Fruit fly (Drosophila melanogaster) whole organism, embryonic: ENCODE measurements around the gene Tyler.

Experiments
- Adf1 ChIP-seq: fragments of 200-800 bp; sonication (Bioruptor generic); IDR thresholded peaks from 2 replicates; pipeline ENCODE4 v1.3.6; 2022; ENCODE audit warnings: missing biosample characterization, missing genetic modification characterization
- Aef1 ChIP-seq: fragments of 200-800 bp; sonication (Bioruptor generic); IDR thresholded peaks from 3 replicates; pipeline ENCODE4 v1.3.6; 2022; ENCODE audit warnings: missing biosample characterization, missing genetic modification characterization
- Bdp1 ChIP-seq: fragments of 200-800 bp; sonication (Bioruptor generic); optimal IDR thresholded peaks from 3 replicates; lab custom pipeline; 2016; ENCODE audit warnings: missing biosample characterization, missing genetic modification characterization
- CG10274 ChIP-seq: fragments of 200-800 bp; sonication (Bioruptor generic); optimal IDR thresholded peaks from 3 replicates; lab custom pipeline; 2017; ENCODE audit warnings: missing biosample characterization, mild to moderate bottlenecking, missing genetic modification characterization
- CG14860 ChIP-seq: fragments of 200-800 bp; sonication (Bioruptor generic); IDR thresholded peaks from 3 replicates; pipeline ENCODE4 v1.3.6; 2022; ENCODE audit warnings: missing biosample characterization, missing genetic modification characterization; ENCODE audit not compliant: partially characterized antibody
- CG15011 ChIP-seq: fragments of 200-800 bp; sonication (Bioruptor generic); optimal IDR thresholded peaks from 3 replicates; lab custom pipeline; 2018; ENCODE audit warnings: missing biosample characterization, mild to moderate bottlenecking, missing genetic modification characterization
- CG1647 ChIP-seq: fragments of 200-800 bp; sonication (Bioruptor generic); optimal IDR thresholded peaks from 3 replicates; lab custom pipeline; 2016; ENCODE audit warnings: missing biosample characterization, missing genetic modification characterization
- CG17568 ChIP-seq: fragments of 200-800 bp; sonication (Bioruptor generic); optimal IDR thresholded peaks from 2 replicates; lab custom pipeline; 2018; ENCODE audit warnings: missing biosample characterization, mild to moderate bottlenecking, missing genetic modification characterization, moderate library complexity
- CG18262 ChIP-seq: fragments of 200-800 bp; optimal IDR thresholded peaks from 3 replicates; lab custom pipeline; 2019; ENCODE audit warnings: missing biosample characterization, mild to moderate bottlenecking, missing genetic modification characterization, moderate library complexity
- CG2116 ChIP-seq: fragments of 200-800 bp; sonication (Bioruptor generic); optimal IDR thresholded peaks from 3 replicates; lab custom pipeline; 2018; ENCODE audit warnings: missing biosample characterization, mild to moderate bottlenecking, missing genetic modification characterization
- CG2129 ChIP-seq: fragments of 200-800 bp; sonication (Bioruptor generic); IDR thresholded peaks from 2 replicates; pipeline ENCODE4 v1.3.6; 2022; ENCODE audit warnings: missing biosample characterization, missing genetic modification characterization; ENCODE audit not compliant: partially characterized antibody
- CG30403 ChIP-seq: fragments of 200-800 bp; sonication (Bioruptor generic); optimal IDR thresholded peaks from 3 replicates; lab custom pipeline; 2016; ENCODE audit warnings: missing biosample characterization, missing genetic modification characterization
- CG34224 ChIP-seq: fragments of 200-800 bp; sonication (Bioruptor generic); IDR thresholded peaks from 3 replicates; pipeline ENCODE4 v1.3.6; 2022; ENCODE audit warnings: missing biosample characterization, missing genetic modification characterization; ENCODE audit not compliant: partially characterized antibody
- CG42726 ChIP-seq: fragments of 200-800 bp; sonication (Bioruptor generic); IDR thresholded peaks from 2 replicates; pipeline ENCODE4 v1.3.6; 2022; ENCODE audit warnings: missing biosample characterization, missing genetic modification characterization; ENCODE audit not compliant: partially characterized antibody
- CG6689 ChIP-seq: fragments of 200-800 bp; sonication (Bioruptor generic); IDR thresholded peaks from 2 replicates; pipeline ENCODE4 v1.3.6; 2022; ENCODE audit warnings: missing biosample characterization, missing genetic modification characterization
- CG6813 ChIP-seq: fragments of 200-800 bp; sonication (Bioruptor generic); optimal IDR thresholded peaks from 2 replicates; lab custom pipeline; 2017; ENCODE audit warnings: missing biosample characterization, missing genetic modification characterization, mild to moderate bottlenecking, moderate library complexity, missing genetic modification reagents
- CG7786 ChIP-seq: fragments of 200-800 bp; sonication (Bioruptor generic); optimal IDR thresholded peaks from 2 replicates; lab custom pipeline; 2016; ENCODE audit warnings: missing biosample characterization, missing genetic modification characterization
- Dp ChIP-seq: fragments of 200-800 bp; sonication (Bioruptor generic); optimal IDR thresholded peaks from 2 replicates; lab custom pipeline; 2018; ENCODE audit warnings: missing biosample characterization, mild to moderate bottlenecking, missing genetic modification characterization, moderate library complexity
- Ets65A ChIP-seq: fragments of 200-800 bp; sonication (Bioruptor generic); peaks from one replicate; lab custom pipeline; 2016; ENCODE audit warnings: missing biosample characterization, missing genetic modification characterization
- HLH54F ChIP-seq: fragments of 200-800 bp; sonication (Bioruptor generic); optimal IDR thresholded peaks from 3 replicates; lab custom pipeline; 2016; ENCODE audit warnings: missing biosample characterization, missing genetic modification characterization
- Hr78 ChIP-seq, 2 experiments: fragments of 200-800 bp in 1 of 2; fragments of >200 bp in 1 of 2; sonication (Bioruptor generic) in 1 of 2; optimal IDR thresholded peaks; 2 replicates each; lab custom pipeline; 2017 to 2019; ENCODE audit warnings: missing biosample characterization in 2 of 2, missing genetic modification characterization in 2 of 2, mild to moderate bottlenecking in 1 of 2, moderate library complexity in 1 of 2
- Lhr ChIP-seq: fragments of 200-800 bp; sonication (Bioruptor generic); optimal IDR thresholded peaks from 3 replicates; lab custom pipeline; 2017; ENCODE audit warnings: mild to moderate bottlenecking, missing biosample characterization, missing genetic modification reagents, missing genetic modification characterization
- Mad ChIP-seq: fragments of 200-800 bp; sonication (Bioruptor generic); optimal IDR thresholded peaks from 2 replicates; lab custom pipeline; 2016; ENCODE audit warnings: missing biosample characterization, missing genetic modification characterization
- Mes4 ChIP-seq: fragments of 200-800 bp; sonication (Bioruptor generic); optimal IDR thresholded peaks from 2 replicates; lab custom pipeline; 2016; ENCODE audit warnings: missing biosample characterization, missing genetic modification characterization
- Neu2 ChIP-seq: fragments of 200-800 bp; sonication (Bioruptor generic); optimal IDR thresholded peaks from 3 replicates; lab custom pipeline; 2016; ENCODE audit warnings: missing biosample characterization, missing genetic modification characterization, borderline replicate concordance
- Nf-YA ChIP-seq: fragments of 200-800 bp; sonication (Bioruptor generic); IDR thresholded peaks from 2 replicates; pipeline ENCODE4 v1.3.6; 2022; ENCODE audit warnings: missing biosample characterization, missing genetic modification characterization
- Scr ChIP-seq: fragments of 200-800 bp; sonication (Bioruptor generic); IDR thresholded peaks from 2 replicates; pipeline ENCODE4 v1.3.6; 2022; ENCODE audit warnings: missing biosample characterization, missing genetic modification characterization; ENCODE audit not compliant: partially characterized antibody
- Spps ChIP-seq: fragments of 200-800 bp; sonication (Bioruptor generic); optimal IDR thresholded peaks from 2 replicates; lab custom pipeline; 2018; ENCODE audit warnings: missing biosample characterization, mild to moderate bottlenecking, missing genetic modification characterization
- amos ChIP-seq: fragments of 200-800 bp; sonication (Bioruptor generic); IDR thresholded peaks from 2 replicates; pipeline ENCODE4 v1.3.6; 2022; ENCODE audit warnings: missing biosample characterization, missing genetic modification characterization; ENCODE audit not compliant: partially characterized antibody
- ci ChIP-seq: fragments of 200-800 bp; sonication (Bioruptor generic); IDR thresholded peaks from 3 replicates; pipeline ENCODE4 v1.3.6; 2022; ENCODE audit warnings: missing biosample characterization, missing genetic modification characterization
- ewg ChIP-seq: fragments of 200-800 bp; sonication (Bioruptor generic); optimal IDR thresholded peaks from 3 replicates; lab custom pipeline; 2017; ENCODE audit warnings: mild to moderate bottlenecking, missing biosample characterization, missing genetic modification reagents, missing genetic modification characterization
- fd102C ChIP-seq: fragments of 200-800 bp; sonication (Bioruptor generic); optimal IDR thresholded peaks from 2 replicates; lab custom pipeline; 2018; ENCODE audit warnings: missing biosample characterization, mild to moderate bottlenecking, missing genetic modification characterization, moderate library complexity
- grau ChIP-seq: fragments of 200-800 bp; optimal IDR thresholded peaks from 3 replicates; lab custom pipeline; 2019; ENCODE audit warnings: missing biosample characterization, mild to moderate bottlenecking, missing genetic modification characterization, moderate library complexity
- gt ChIP-seq: fragments of 200-800 bp; sonication (Bioruptor generic); IDR thresholded peaks from 2 replicates; pipeline ENCODE4 v1.3.6; 2022; ENCODE audit warnings: missing biosample characterization, missing genetic modification characterization
- her ChIP-seq: fragments of 200-800 bp; sonication (Bioruptor generic); optimal IDR thresholded peaks from 2 replicates; lab custom pipeline; 2016; ENCODE audit warnings: missing biosample characterization, missing genetic modification characterization
- hth ChIP-seq: fragments of >200 bp; optimal IDR thresholded peaks from 2 replicates; lab custom pipeline; 2017; ENCODE audit warnings: inconsistent platforms
- jigr1 ChIP-seq: fragments of 200-800 bp; sonication (Bioruptor generic); IDR thresholded peaks from 3 replicates; pipeline ENCODE4 v1.3.6; 2022; ENCODE audit warnings: missing biosample characterization, missing genetic modification characterization
- jumu ChIP-seq: fragments of 200-800 bp; sonication (Bioruptor generic); optimal IDR thresholded peaks from 3 replicates; lab custom pipeline; 2016; ENCODE audit warnings: missing biosample characterization, missing genetic modification characterization
- ken ChIP-seq: fragments of 200-800 bp; sonication (Bioruptor generic); IDR thresholded peaks from 3 replicates; pipeline ENCODE4 v1.3.6; 2022; ENCODE audit warnings: missing biosample characterization, missing genetic modification characterization
- maf-S ChIP-seq: fragments of 200-800 bp; sonication (Bioruptor generic); optimal IDR thresholded peaks from 2 replicates; lab custom pipeline; 2016; ENCODE audit warnings: missing biosample characterization, missing genetic modification characterization
- oc ChIP-seq: fragments of 200-800 bp; sonication (Bioruptor generic); optimal IDR thresholded peaks from 2 replicates; lab custom pipeline; 2018; ENCODE audit warnings: missing biosample characterization, mild to moderate bottlenecking, missing genetic modification characterization, moderate library complexity
- odd ChIP-seq: fragments of 200-800 bp; sonication (Bioruptor generic); optimal IDR thresholded peaks from 2 replicates; lab custom pipeline; 2017; ENCODE audit warnings: missing biosample characterization, mild to moderate bottlenecking, missing genetic modification characterization
- pros ChIP-seq: fragments of 200-800 bp; sonication (Bioruptor generic); optimal IDR thresholded peaks from 3 replicates; lab custom pipeline; 2019; ENCODE audit warnings: missing biosample characterization, mild to moderate bottlenecking, missing genetic modification characterization, moderate library complexity
- salm ChIP-seq: fragments of 200-800 bp; sonication (Bioruptor generic); optimal IDR thresholded peaks from 2 replicates; lab custom pipeline; 2018; ENCODE audit warnings: missing biosample characterization, mild to moderate bottlenecking, missing genetic modification characterization
- sd ChIP-seq: fragments of 200-800 bp; sonication (Bioruptor generic); optimal IDR thresholded peaks from 3 replicates; lab custom pipeline; 2018; ENCODE audit warnings: missing biosample characterization, mild to moderate bottlenecking, missing genetic modification characterization, moderate library complexity
- sisA ChIP-seq: fragments of 200-800 bp; sonication (Bioruptor generic); IDR thresholded peaks from 2 replicates; pipeline ENCODE4 v1.3.6; 2022; ENCODE audit warnings: missing biosample characterization, missing genetic modification characterization
- so ChIP-seq: fragments of 200-800 bp; sonication (Bioruptor generic); IDR thresholded peaks from 3 replicates; pipeline ENCODE4 v1.3.6; 2022; ENCODE audit warnings: missing biosample characterization, missing genetic modification characterization
- vnd ChIP-seq: fragments of 200-800 bp; sonication (Bioruptor generic); IDR thresholded peaks from 3 replicates; pipeline ENCODE4 v1.3.6; 2022; ENCODE audit warnings: missing biosample characterization, missing genetic modification characterization; ENCODE audit not compliant: partially characterized antibody
- wor ChIP-seq: fragments of 200-800 bp; sonication (Bioruptor generic); IDR thresholded peaks from 2 replicates; pipeline ENCODE4 v1.3.6; 2022; ENCODE audit warnings: missing biosample characterization, missing genetic modification characterization

Gene Tyler

dm6 chrX:19597684-19598363 is 13.5 kb upstream of the Tyler start, which contains the start of gene RpS10b (continued):
- peak in 1 of 2 experiments; percentile 50 for TF ChIP-seq Hr78 (GFP tag; optimal IDR thresholded peaks at IDR 0.05; lab: Kevin White, UChicago)
- TF ChIP-seq Ets65A (GFP tag; lab: Kevin White, UChicago): peak; percentile 98
- peak; percentile 75 for TF ChIP-seq CG30403 (GFP tag; lab: Kevin White, UChicago)
- TF ChIP-seq ci: peak; percentile 96
- peak; percentile 85 for TF ChIP-seq CG2129
- TF ChIP-seq CG15011 (GFP tag; lab: Kevin White, UChicago): peak; percentile 95
- TF ChIP-seq Mad: peak; percentile 86
- peak; percentile 94 for TF ChIP-seq CG17568 (GFP tag; lab: Kevin White, UChicago)
- TF ChIP-seq CG34224 (GFP tag; lab: Robert Waterston, UW): peak; percentile 88
- peak; percentile 96 for TF ChIP-seq vnd (GFP tag; lab: Robert Waterston, UW)
- peak; percentile 85 for TF ChIP-seq so (GFP tag; lab: Robert Waterston, UW)
- TF ChIP-seq CG14860 (GFP tag; lab: Robert Waterston, UW): peak; percentile 97
- peak; percentile 70 for TF ChIP-seq CG6689 (GFP tag; lab: Robert Waterston, UW)
- TF ChIP-seq ewg (GFP tag; lab: Kevin White, UChicago): peak; percentile 84
- TF ChIP-seq CG7786 (GFP tag; lab: Kevin White, UChicago): peak; percentile 81
- peak; percentile 97 for TF ChIP-seq Scr (GFP tag; lab: Robert Waterston, UW)
- TF ChIP-seq CG18262: peak; percentile 82
- TF ChIP-seq sisA (GFP tag; lab: Robert Waterston, UW): peak; percentile 55; the same call in 1 of the 2 replicates
- peak; percentile 54 for TF ChIP-seq pros (GFP tag; lab: Kevin White, UChicago)
- TF ChIP-seq CG10274 (GFP tag; lab: Kevin White, UChicago): peak; percentile 89
- TF ChIP-seq CG6813 (GFP tag; lab: Kevin White, UChicago): peak; percentile 96
- TF ChIP-seq CG1647 (GFP tag; lab: Kevin White, UChicago): peak; percentile 48
- peak; percentile 98 for TF ChIP-seq Mes4 (GFP tag; lab: Kevin White, UChicago)
- TF ChIP-seq CG42726 (GFP tag; lab: Robert Waterston, UW): peak; percentile 77
- peak; percentile 83 for TF ChIP-seq salm (tag; lab: Kevin White, UChicago)
- peak; percentile 84 for TF ChIP-seq her (GFP tag; lab: Kevin White, UChicago)
- 0 out of 2 replicates have a peak, but pooled peaks have one; percentile 32 for TF ChIP-seq gt (GFP tag; lab: Robert Waterston, UW)
- peak; percentile 80 for TF ChIP-seq Bdp1 (GFP tag; lab: Kevin White, UChicago)
- TF ChIP-seq jumu (GFP tag; lab: Kevin White, UChicago): peak; percentile 73
- TF ChIP-seq oc (tag; lab: Kevin White, UChicago): peak; percentile 68
- TF ChIP-seq HLH54F: peak; percentile 85
- peak; percentile 95 for TF ChIP-seq CG2116 (GFP tag; lab: Kevin White, UChicago)
- peak; percentile 88 for TF ChIP-seq amos (GFP tag; lab: Robert Waterston, UW)
- TF ChIP-seq grau (tag; lab: Kevin White, UChicago): peak; percentile 81
- TF ChIP-seq hth: no peak
- peak; percentile 50 for TF ChIP-seq wor
- TF ChIP-seq sd (tag; lab: Kevin White, UChicago): peak; percentile 46
- TF ChIP-seq Adf1: peak; percentile 32; the same call in 1 of the 2 replicates
- TF ChIP-seq odd (GFP tag; lab: Kevin White, UChicago): peak; percentile 97
- peak; percentile 67 for TF ChIP-seq ken (GFP tag; lab: Robert Waterston, UW)
- peak; percentile 97 for TF ChIP-seq Lhr (GFP tag; lab: Kevin White, UChicago)
- peak; percentile 48 for TF ChIP-seq Dp (GFP tag; lab: Kevin White, UChicago)
- TF ChIP-seq Spps (tag; lab: Kevin White, UChicago): peak; percentile 65
- peak; percentile 79 for TF ChIP-seq fd102C (GFP tag; lab: Kevin White, UChicago)
- peak; percentile 70 for TF ChIP-seq Nf-YA
- TF ChIP-seq maf-S (GFP tag; lab: Kevin White, UChicago): peak; percentile 74
- no peak for TF ChIP-seq Aef1
- peak; percentile 80 for TF ChIP-seq Neu2 (GFP tag; lab: Kevin White, UChicago)
- TF ChIP-seq jigr1 (GFP tag; lab: Robert Waterston, UW): no peak
